Fruit fly (Drosophila melanogaster) whole organism, wandering third instar larva: Measurements from ENCODE around the gene TwdlJ.

Source experiments
- Dif ChIP-seq: fragments of 200-275, 200-300 bp; sonication (Bioruptor generic); optimal IDR thresholded peaks from 2 replicates; lab custom pipeline; 2018; ENCODE audit warnings: missing biosample characterization, missing genetic modification characterization; ENCODE audit not compliant: partially characterized antibody
- Hr83 ChIP-seq: fragments of 200-300 bp; sonication (Bioruptor generic); optimal IDR thresholded peaks from 2 replicates; lab custom pipeline; 2016; ENCODE audit warnings: missing biosample characterization, mild to moderate bottlenecking, missing genetic modification characterization, moderate library complexity; ENCODE audit not compliant: poor library complexity, severe bottlenecking
- N ChIP-seq: fragments of >200 bp; optimal IDR thresholded peaks from 2 replicates; lab custom pipeline; 2018; ENCODE audit warnings: missing biosample characterization, missing external identifiers, missing genetic modification characterization
- OdsH ChIP-seq: fragments of 200-800 bp; sonication (Bioruptor generic); optimal IDR thresholded peaks from 2 replicates; lab custom pipeline; 2016; ENCODE audit warnings: missing biosample characterization, mild to moderate bottlenecking, missing genetic modification characterization
- Sp1 ChIP-seq: fragments of 200-800 bp; sonication (Bioruptor generic); optimal IDR thresholded peaks from 3 replicates; lab custom pipeline; 2019; ENCODE audit warnings: missing biosample characterization, mild to moderate bottlenecking, missing genetic modification characterization, moderate library complexity
- dmrt93B ChIP-seq: fragments of 200-800 bp; sonication (Bioruptor generic); optimal IDR thresholded peaks from 2 replicates; lab custom pipeline; 2018; ENCODE audit warnings: missing biosample characterization, mild to moderate bottlenecking, missing genetic modification characterization
- ey ChIP-seq: fragments of 200-800 bp; sonication (Bioruptor generic); optimal IDR thresholded peaks from 2 replicates; lab custom pipeline; 2016; ENCODE audit warnings: missing biosample characterization, missing genetic modification characterization
- jim ChIP-seq: fragments of 175-275, 200-325 bp; sonication (Bioruptor generic); optimal IDR thresholded peaks from 2 replicates; lab custom pipeline; 2016; ENCODE audit warnings: missing biosample characterization, mild to moderate bottlenecking, missing genetic modification characterization
- lola ChIP-seq: fragments of >200 bp; optimal IDR thresholded peaks from 2 replicates; lab custom pipeline; 2017; ENCODE audit warnings: missing biosample characterization, missing genetic modification characterization
- usp ChIP-seq: fragments of >200 bp; optimal IDR thresholded peaks from 2 replicates; lab custom pipeline; 2017; ENCODE audit warnings: missing biosample characterization, missing genetic modification characterization

- TF ChIP-seq ey (no peak), Dif (no peak), OdsH (GFP tag; lab: Kevin White, UChicago) (no peak), jim (GFP tag; lab: Kevin White, UChicago) (no peak), N (GFP tag; lab: Kevin White, UChicago) (no peak), Sp1 (GFP tag; lab: Kevin White, UChicago) (no peak), Hr83 (GFP tag; lab: Kevin White, UChicago) (no peak), dmrt93B (no peak), usp (GFP tag; lab: Kevin White, UChicago) (no peak), lola (GFP tag; lab: Kevin White, UChicago) (no peak)
Measured at dm6 chr3R:26628624-26629023, 1.1 kb upstream of the TwdlJ start, which contains the start of gene TwdlK.
